Worm (Caenorhabditis elegans) whole organism, young adult: Measurements from ENCODE around the gene atgp-2.

ENCODE experiments used
- B0035.1 ChIP-seq: sonication (generic microtip); optimal IDR thresholded peaks from 2 replicates; lab custom pipeline; 2016; ENCODE audit warnings: missing genetic modification characterization, mild to moderate bottlenecking, missing compliant biosample characterization, missing genotype, missing genetic modification reagents
- F10E7.11 ChIP-seq: sonication (generic microtip); optimal IDR thresholded peaks from 2 replicates; lab custom pipeline; 2017; ENCODE audit warnings: mild to moderate bottlenecking, missing genetic modification characterization, moderate library complexity, missing compliant biosample characterization
- F22D6.2 ChIP-seq: sonication (generic microtip); optimal IDR thresholded peaks from 2 replicates; lab custom pipeline; 2016; ENCODE audit warnings: mild to moderate bottlenecking, missing genetic modification characterization, missing compliant biosample characterization
- F33H1.4 ChIP-seq: fragments of 200-800 bp; sonication (Bioruptor generic); IDR thresholded peaks from 2 replicates; pipeline ENCODE4 v1.3.6; 2022; ENCODE audit warnings: missing genetic modification reagents, missing genetic modification characterization, missing compliant biosample characterization
- F39B2.1 ChIP-seq: fragments of 200-800 bp; sonication (Bioruptor generic); IDR thresholded peaks from 2 replicates; pipeline ENCODE4 v1.3.6; 2022; ENCODE audit warnings: missing genetic modification reagents, missing genetic modification characterization, missing compliant biosample characterization
- F49E8.2 ChIP-seq: sonication (generic microtip); optimal IDR thresholded peaks from 3 replicates; lab custom pipeline; 2017; ENCODE audit warnings: missing genetic modification characterization, mild to moderate bottlenecking, missing compliant biosample characterization, antibody characterized with exemption, moderate library complexity; ENCODE audit not compliant: insufficient read depth
- F55B11.4 ChIP-seq: sonication (generic microtip); optimal IDR thresholded peaks from 2 replicates; lab custom pipeline; 2016; ENCODE audit warnings: missing compliant biosample characterization, missing genetic modification characterization, borderline replicate concordance; ENCODE audit not compliant: insufficient read depth
- F57C9.4 ChIP-seq: sonication (generic microtip); optimal IDR thresholded peaks from 2 replicates; lab custom pipeline; 2017; ENCODE audit warnings: mild to moderate bottlenecking, missing genetic modification characterization, missing compliant biosample characterization
- K11D2.4 ChIP-seq: fragments of 200-800 bp; sonication (Bioruptor generic); IDR thresholded peaks from 2 replicates; pipeline ENCODE4 v1.3.6; 2022; ENCODE audit warnings: missing genetic modification reagents, missing genetic modification characterization, missing compliant biosample characterization
- T07F8.4 ChIP-seq: sonication (generic microtip); optimal IDR thresholded peaks from 2 replicates; lab custom pipeline; 2016; ENCODE audit warnings: mild to moderate bottlenecking, missing genetic modification characterization, moderate library complexity, missing compliant biosample characterization
- T26A5.8 ChIP-seq: sonication (generic microtip); optimal IDR thresholded peaks from 2 replicates; lab custom pipeline; 2016; ENCODE audit warnings: missing genetic modification characterization, missing compliant biosample characterization
- Y53G8AR.9 ChIP-seq: fragments of 200-800 bp; sonication (Bioruptor generic); conservative IDR thresholded peaks from 2 replicates; pipeline ENCODE4 v1.3.6; 2022; ENCODE audit warnings: missing genetic modification reagents, missing genetic modification characterization, missing compliant biosample characterization
- Y56A3A.18 ChIP-seq: fragments of 200-800 bp; sonication (Bioruptor generic); IDR thresholded peaks from 2 replicates; pipeline ENCODE4 v1.3.6; 2022; ENCODE audit warnings: missing genetic modification reagents, missing genetic modification characterization, missing compliant biosample characterization
- Y67H2A.10 ChIP-seq: fragments of 200-800 bp; sonication (Bioruptor generic); conservative IDR thresholded peaks from 2 replicates; pipeline ENCODE4 v1.3.6; 2022; ENCODE audit warnings: missing genetic modification reagents, missing genetic modification characterization, missing compliant biosample characterization
- ZK185.1 ChIP-seq: sonication (generic microtip); optimal IDR thresholded peaks from 2 replicates; lab custom pipeline; 2016; ENCODE audit warnings: mild to moderate bottlenecking, missing genetic modification characterization, missing compliant biosample characterization; ENCODE audit not compliant: poor library complexity, severe bottlenecking
- attf-6 ChIP-seq: fragments of 200-800 bp; sonication (Bioruptor generic); IDR thresholded peaks from 2 replicates; pipeline ENCODE4 v1.3.6; 2022; ENCODE audit warnings: missing genetic modification reagents, missing genetic modification characterization, missing compliant biosample characterization
- bed-2 ChIP-seq: fragments of 200-800 bp; sonication (Bioruptor generic); IDR thresholded peaks from 2 replicates; pipeline ENCODE4 v1.3.6; 2022; ENCODE audit warnings: missing genetic modification reagents, missing genetic modification characterization, missing compliant biosample characterization
- cebp-1 ChIP-seq, 2 experiments: fragments of 200-800 bp in 1 of 2; sonication (Bioruptor generic) in 1 of 2; sonication (generic microtip) in 1 of 2; IDR thresholded peaks in 1 of 2; optimal IDR thresholded peaks in 1 of 2; 2 replicates each; pipeline versions ENCODE4 v1.3.6 to Lab custom; 2017 to 2022; ENCODE audit warnings: missing compliant biosample characterization in 2 of 2, missing genetic modification characterization in 2 of 2, mild to moderate bottlenecking in 1 of 2, missing genetic modification reagents in 1 of 2, moderate library complexity in 1 of 2
- cebp-2 ChIP-seq: fragments of 200-800 bp; sonication (Bioruptor generic); IDR thresholded peaks from 2 replicates; pipeline ENCODE4 v1.3.6; 2022; ENCODE audit warnings: missing genetic modification characterization, missing compliant biosample characterization
- ceh-40 ChIP-seq: fragments of 200-800 bp; sonication (Bioruptor generic); IDR thresholded peaks from 2 replicates; pipeline ENCODE4 v1.3.6; 2022; ENCODE audit warnings: missing genetic modification characterization, missing compliant biosample characterization
- ceh-58 ChIP-seq: fragments of 200-800 bp; sonication (Bioruptor generic); IDR thresholded peaks from 2 replicates; pipeline ENCODE4 v1.3.6; 2022; ENCODE audit warnings: missing genetic modification characterization, missing compliant biosample characterization
- ceh-91 ChIP-seq: fragments of 200-800 bp; sonication (Bioruptor generic); IDR thresholded peaks from 2 replicates; pipeline ENCODE4 v1.3.6; 2022; ENCODE audit warnings: missing genetic modification reagents, missing genetic modification characterization, missing compliant biosample characterization
- egl-18 ChIP-seq: fragments of 200-800 bp; sonication (Bioruptor generic); IDR thresholded peaks from 2 replicates; pipeline ENCODE4 v1.3.6; 2022; ENCODE audit warnings: missing genetic modification reagents, missing genetic modification characterization, missing compliant biosample characterization
- hmg-20 ChIP-seq: fragments of 200-800 bp; sonication (Bioruptor generic); IDR thresholded peaks from 2 replicates; pipeline ENCODE4 v1.3.6; 2022; ENCODE audit warnings: missing genetic modification reagents, missing genetic modification characterization, missing compliant biosample characterization
- hrde-1 ChIP-seq: sonication (generic microtip); optimal IDR thresholded peaks from 2 replicates; lab custom pipeline; 2016; ENCODE audit warnings: missing genetic modification characterization, mild to moderate bottlenecking, missing compliant biosample characterization, moderate library complexity, missing genotype, missing genetic modification reagents, borderline replicate concordance
- hsf-1 ChIP-seq: fragments of 200-800 bp; sonication (Bioruptor generic); IDR thresholded peaks from 2 replicates; pipeline ENCODE4 v1.3.6; 2022; ENCODE audit warnings: missing genetic modification reagents, missing genetic modification characterization, missing compliant biosample characterization
- lag-1 ChIP-seq: fragments of 200-800 bp; sonication (Bioruptor generic); IDR thresholded peaks from 2 replicates; pipeline ENCODE4 v1.3.6; 2022; ENCODE audit warnings: missing genetic modification reagents, missing genetic modification characterization, missing compliant biosample characterization
- let-607 ChIP-seq, 2 experiments: fragments of 200-800 bp in 1 of 2; sonication (Bioruptor generic) in 1 of 2; sonication (generic microtip) in 1 of 2; optimal IDR thresholded peaks; 2 replicates each; lab custom pipeline; 2016 to 2018; ENCODE audit warnings: mild to moderate bottlenecking in 2 of 2, missing compliant biosample characterization in 2 of 2, missing genetic modification characterization in 2 of 2, moderate library complexity in 2 of 2, missing genotype in 1 of 2
- lin-35 ChIP-seq, 3 experiments: fragments of 150-350 bp in 2 of 3; sonication (generic microtip) in 1 of 3; optimal IDR thresholded peaks; 2 replicates each; lab custom pipeline; 2014 to 2018; ENCODE audit warnings: missing biosample characterization in 3 of 3, missing genetic modification characterization in 3 of 3, missing genetic modification reagents in 3 of 3
- madf-3 ChIP-seq: fragments of 200-800 bp; sonication (Bioruptor generic); IDR thresholded peaks from 2 replicates; pipeline ENCODE4 v1.3.6; 2022; ENCODE audit warnings: missing genetic modification reagents, missing genetic modification characterization, missing compliant biosample characterization
- madf-8 ChIP-seq: fragments of 200-800 bp; sonication (Bioruptor generic); conservative IDR thresholded peaks from 2 replicates; pipeline ENCODE4 v1.3.6; 2022; ENCODE audit warnings: missing genetic modification reagents, missing genetic modification characterization, missing compliant biosample characterization
- mes-4 ChIP-seq: sonication (generic microtip); optimal IDR thresholded peaks from 2 replicates; lab custom pipeline; 2016; ENCODE audit warnings: missing genotype, missing genetic modification characterization, missing compliant biosample characterization
- nfyb-1 ChIP-seq: fragments of 200-800 bp; sonication (Bioruptor generic); IDR thresholded peaks from 2 replicates; pipeline ENCODE4 v1.3.6; 2022; ENCODE audit warnings: missing genetic modification reagents, missing genetic modification characterization, missing compliant biosample characterization
- nhr-179 ChIP-seq: sonication (generic microtip); optimal IDR thresholded peaks from 2 replicates; lab custom pipeline; 2016; ENCODE audit warnings: mild to moderate bottlenecking, missing genetic modification characterization, missing compliant biosample characterization
- nhr-27 ChIP-seq: fragments of 200-800 bp; sonication (Bioruptor generic); optimal IDR thresholded peaks from 2 replicates; lab custom pipeline; 2018; ENCODE audit warnings: mild to moderate bottlenecking, missing genetic modification characterization, moderate library complexity, missing compliant biosample characterization
- nhr-80 ChIP-seq: sonication (generic microtip); optimal IDR thresholded peaks from 2 replicates; lab custom pipeline; 2016; ENCODE audit warnings: missing genetic modification characterization, missing compliant biosample characterization
- nhr-90 ChIP-seq: sonication (generic microtip); optimal IDR thresholded peaks from 2 replicates; lab custom pipeline; 2016; ENCODE audit warnings: missing genotype, mild to moderate bottlenecking, missing genetic modification characterization, missing compliant biosample characterization
- pbrm-1 ChIP-seq: fragments of 200-800 bp; sonication (Bioruptor generic); IDR thresholded peaks from 2 replicates; pipeline ENCODE4 v1.3.6; 2022; ENCODE audit warnings: missing genetic modification reagents, missing genetic modification characterization, missing compliant biosample characterization
- repo-1 ChIP-seq: sonication (generic microtip); optimal IDR thresholded peaks from 2 replicates; lab custom pipeline; 2017; ENCODE audit warnings: mild to moderate bottlenecking, missing genetic modification characterization, missing compliant biosample characterization
- rpc-1 ChIP-seq, 2 experiments: fragments of 150-350 bp in 1 of 2; sonication (generic microtip) in 1 of 2; optimal IDR thresholded peaks; 2 replicates each; lab custom pipeline; 2014 to 2018; ENCODE audit warnings: missing biosample characterization in 1 of 2, missing genetic modification characterization in 1 of 2, missing genetic modification reagents in 1 of 2, missing genotype in 1 of 2
- sdz-38 ChIP-seq: sonication (generic microtip); optimal IDR thresholded peaks from 2 replicates; lab custom pipeline; 2016; ENCODE audit warnings: missing genotype, missing genetic modification characterization, missing compliant biosample characterization
- sptf-2 ChIP-seq: fragments of 200-800 bp; sonication (Bioruptor generic); optimal IDR thresholded peaks from 2 replicates; lab custom pipeline; 2018; ENCODE audit warnings: mild to moderate bottlenecking, missing genetic modification characterization, missing compliant biosample characterization
- tbx-9 ChIP-seq: sonication (generic microtip); optimal IDR thresholded peaks from 2 replicates; lab custom pipeline; 2016; ENCODE audit warnings: borderline replicate concordance, missing genetic modification characterization, inconsistent platforms, missing compliant biosample characterization
- ztf-18 ChIP-seq: sonication (generic microtip); optimal IDR thresholded peaks from 2 replicates; lab custom pipeline; 2016; ENCODE audit warnings: missing genotype, mild to moderate bottlenecking, missing genetic modification characterization, missing compliant biosample characterization
- ztf-26 ChIP-seq: sonication (generic microtip); optimal IDR thresholded peaks from 2 replicates; lab custom pipeline; 2017; ENCODE audit warnings: missing genetic modification characterization, missing compliant biosample characterization

The atgp-2 gene

ce11 chrII:14618158-14618557, 25.7 kb downstream of the atgp-2 start:
- TF ChIP-seq attf-6 (GFP tag; lab: Robert Waterston, UW) (no peak), F10E7.11 (tag; lab: Kevin White, UChicago) (no peak), nhr-90 (tag; lab: Kevin White, UChicago) (no peak), F55B11.4 (tag; lab: Kevin White, UChicago) (no peak), hsf-1 (no peak), madf-3 (GFP tag; lab: Robert Waterston, UW) (no peak), Y53G8AR.9 (no peak), nhr-179 (tag; lab: Kevin White, UChicago) (no peak), lag-1 (GFP tag; lab: Robert Waterston, UW) (no peak), nfyb-1 (no peak), F33H1.4 (GFP tag; lab: Robert Waterston, UW) (no peak), Y67H2A.10 (GFP tag; lab: Robert Waterston, UW) (no peak), F57C9.4 (tag; lab: Kevin White, UChicago) (no peak), hmg-20 (GFP tag; lab: Robert Waterston, UW) (no peak), nhr-80 (tag; lab: Kevin White, UChicago) (no peak)

DNA sequence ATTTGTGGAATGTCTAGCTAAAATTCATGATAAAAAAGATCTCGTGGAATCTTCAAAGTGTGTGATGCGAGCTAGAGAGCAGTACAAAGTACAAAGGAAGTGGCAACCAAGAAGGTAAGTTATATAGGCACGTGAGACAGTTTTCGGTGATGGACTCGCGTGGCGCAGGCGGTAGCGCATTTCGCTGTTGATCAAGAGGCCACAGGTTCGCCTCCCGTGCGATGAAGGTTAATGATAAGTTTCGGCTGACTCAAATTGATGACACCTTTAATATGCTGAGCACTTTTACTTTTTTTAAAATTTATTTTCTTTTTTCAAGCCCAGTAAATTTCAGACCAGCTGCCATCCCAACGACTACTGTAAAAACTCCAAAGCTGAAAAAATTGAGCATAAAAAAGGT, 27.0 kb downstream of the atgp-2 start:
- TF ChIP-seq F49E8.2 (tag; lab: Kevin White, UChicago) (peak; percentile 19), tbx-9 (tag; lab: Kevin White, UChicago) (no peak), rpc-1 (optimal IDR thresholded peaks at IDR 0.05; lab: Kevin White, UChicago) (peak; percentile 84), rpc-1 (tag; optimal IDR thresholded peaks at IDR 0.05; lab: Kevin White, UChicago) (peak; percentile 91), ceh-40 (GFP tag; lab: Robert Waterston, UW) (0 out of 2 replicates have a peak, but pooled peaks have one; percentile 82), bed-2 (peak; percentile 64; the same call in 1 of the 2 replicates), ceh-58 (GFP tag; lab: Robert Waterston, UW) (no peak), B0035.1 (no peak), F33H1.4 (GFP tag; lab: Robert Waterston, UW) (0 out of 2 replicates have a peak, but pooled peaks have one; percentile 28), Y56A3A.18 (GFP tag; lab: Robert Waterston, UW) (0 out of 2 replicates have a peak, but pooled peaks have one; percentile 41), nhr-179 (tag; lab: Kevin White, UChicago) (peak; percentile 3), egl-18 (GFP tag; lab: Robert Waterston, UW) (0 out of 2 replicates have a peak, but pooled peaks have one; percentile 20), cebp-1 (GFP tag; IDR thresholded peaks at IDR 0.05; lab: Robert Waterston, UW) (no peak), cebp-1 (tag; optimal IDR thresholded peaks at IDR 0.05; lab: Kevin White, UChicago) (no peak), sptf-2 (GFP tag; lab: Kevin White, UChicago) (peak; percentile 8), pbrm-1 (peak; percentile 46; the same call in 1 of the 2 replicates), ceh-91 (GFP tag; lab: Robert Waterston, UW) (no peak), ZK185.1 (tag; lab: Kevin White, UChicago) (peak; percentile 66), ztf-18 (tag; lab: Kevin White, UChicago) (peak; percentile 70), hsf-1 (peak; percentile 60; the same call in 1 of the 2 replicates), F39B2.1 (GFP tag; lab: Robert Waterston, UW) (no peak), sdz-38 (no peak), hrde-1 (peak; percentile 40), ztf-26 (tag; lab: Kevin White, UChicago) (peak; percentile 54), T26A5.8 (tag; lab: Kevin White, UChicago) (no peak), T07F8.4 (tag; lab: Kevin White, UChicago) (peak; percentile 67), repo-1 (tag; lab: Kevin White, UChicago) (peak; percentile 57), let-607 (tag; optimal IDR thresholded peaks at IDR 0.05; lab: Kevin White, UChicago) (peak in 1 of 2 experiments; percentile 26), F10E7.11 (tag; lab: Kevin White, UChicago) (no peak), madf-8 (no peak; the same call in 1 of the 2 replicates), mes-4 (tag; lab: Kevin White, UChicago) (peak; percentile 68), nhr-27 (tag; lab: Kevin White, UChicago) (no peak), cebp-2 (GFP tag; lab: Robert Waterston, UW) (peak; percentile 88; the same call in 1 of the 2 replicates), lin-35 (GFP tag; optimal IDR thresholded peaks at IDR 0.05; lab: Kevin White, UChicago) (no peak), F22D6.2 (tag; lab: Kevin White, UChicago) (no peak), K11D2.4 (GFP tag; lab: Robert Waterston, UW) (0 out of 2 replicates have a peak, but pooled peaks have one; percentile 50)
